Worm (Caenorhabditis elegans) whole organism, mixed stage, embryonic: ENCODE results near the gene osm-1.

ENCODE experiments used
- M03D4.4 ChIP-seq: sonication (generic microtip); optimal IDR thresholded peaks from 2 replicates; lab custom pipeline; 2017; ENCODE audit warnings: mild to moderate bottlenecking, missing genetic modification characterization, missing compliant biosample characterization
- bed-3 ChIP-seq: fragments of 200-800 bp; sonication (Bioruptor generic); optimal IDR thresholded peaks from 3 replicates; lab custom pipeline; 2018; ENCODE audit warnings: mild to moderate bottlenecking, missing genetic modification characterization, moderate library complexity, missing compliant biosample characterization
- blmp-1 ChIP-seq: fragments of 150-350 bp; optimal IDR thresholded peaks from 2 replicates; lab custom pipeline; 2014; ENCODE audit warnings: missing biosample characterization, missing genetic modification characterization
- ceh-39 ChIP-seq: fragments of 150-350 bp; optimal IDR thresholded peaks from 2 replicates; lab custom pipeline; 2014; ENCODE audit warnings: missing biosample characterization, missing genetic modification characterization
- ceh-43 ChIP-seq: fragments of 200-800 bp; sonication (Bioruptor generic); optimal IDR thresholded peaks from 2 replicates; lab custom pipeline; 2018; ENCODE audit warnings: mild to moderate bottlenecking, missing genetic modification characterization, moderate library complexity, missing compliant biosample characterization
- ceh-83 ChIP-seq: fragments of 200-800 bp; sonication (Bioruptor generic); optimal IDR thresholded peaks from 2 replicates; lab custom pipeline; 2018; ENCODE audit warnings: mild to moderate bottlenecking, missing genetic modification characterization, missing compliant biosample characterization
- ces-1 ChIP-seq: fragments of 150-350 bp; optimal IDR thresholded peaks from 2 replicates; lab custom pipeline; 2014; ENCODE audit warnings: missing biosample characterization, missing genetic modification reagents, missing genetic modification characterization
- cnd-1 ChIP-seq: fragments of 200-800 bp; sonication (Bioruptor generic); optimal IDR thresholded peaks from 2 replicates; lab custom pipeline; 2018; ENCODE audit warnings: mild to moderate bottlenecking, missing genetic modification characterization, missing compliant biosample characterization
- drap-1 ChIP-seq: fragments of 200-800 bp; sonication (Bioruptor generic); optimal IDR thresholded peaks from 3 replicates; lab custom pipeline; 2018; ENCODE audit warnings: mild to moderate bottlenecking, missing genetic modification characterization, missing compliant biosample characterization
- elt-3 ChIP-seq: fragments of 150-350 bp; optimal IDR thresholded peaks from 2 replicates; lab custom pipeline; 2014; ENCODE audit warnings: missing biosample characterization, missing genetic modification characterization
- flh-1 ChIP-seq: fragments of 200-800 bp; sonication (Bioruptor generic); optimal IDR thresholded peaks from 2 replicates; lab custom pipeline; 2018; ENCODE audit warnings: mild to moderate bottlenecking, missing genetic modification characterization, moderate library complexity, missing compliant biosample characterization
- ham-2 ChIP-seq: fragments of 200-800 bp; sonication (Bioruptor generic); optimal IDR thresholded peaks from 2 replicates; lab custom pipeline; 2018; ENCODE audit warnings: mild to moderate bottlenecking, missing genetic modification characterization, missing compliant biosample characterization
- hlh-1 ChIP-seq: fragments of 150-350 bp; optimal IDR thresholded peaks from 2 replicates; lab custom pipeline; 2014; ENCODE audit warnings: missing biosample characterization, missing genetic modification reagents, missing genetic modification characterization
- lin-13 ChIP-seq: fragments of 150-350 bp; optimal IDR thresholded peaks from 2 replicates; lab custom pipeline; 2014; ENCODE audit warnings: missing biosample characterization, missing genetic modification characterization
- lin-32 ChIP-seq: fragments of 200-800 bp; sonication (Bioruptor generic); optimal IDR thresholded peaks from 2 replicates; lab custom pipeline; 2018; ENCODE audit warnings: mild to moderate bottlenecking, missing genetic modification characterization, missing compliant biosample characterization
- lsy-2 ChIP-seq: fragments of 150-350 bp; optimal IDR thresholded peaks from 2 replicates; lab custom pipeline; 2014; ENCODE audit warnings: missing biosample characterization, missing genetic modification characterization
- mab-5 ChIP-seq: fragments of 150-350 bp; optimal IDR thresholded peaks from 2 replicates; lab custom pipeline; 2014; ENCODE audit warnings: missing biosample characterization, missing genetic modification characterization
- mep-1 ChIP-seq: fragments of 150-350 bp; optimal IDR thresholded peaks from 2 replicates; lab custom pipeline; 2017; ENCODE audit warnings: missing biosample characterization, missing genetic modification reagents, missing genetic modification characterization, inconsistent platforms
- mls-2 ChIP-seq: sonication (generic microtip); optimal IDR thresholded peaks from 2 replicates; lab custom pipeline; 2016; ENCODE audit warnings: mild to moderate bottlenecking, missing genetic modification characterization, moderate library complexity, missing compliant biosample characterization
- nhr-2 ChIP-seq: fragments of 150-350 bp; optimal IDR thresholded peaks from 2 replicates; lab custom pipeline; 2014; ENCODE audit warnings: missing biosample characterization, missing genetic modification characterization
- nhr-237 ChIP-seq: fragments of 150-350 bp; optimal IDR thresholded peaks from 2 replicates; lab custom pipeline; 2014; ENCODE audit warnings: missing biosample characterization, missing genetic modification characterization
- nhr-28 ChIP-seq: fragments of 150-350 bp; optimal IDR thresholded peaks from 2 replicates; lab custom pipeline; 2014; ENCODE audit warnings: missing biosample characterization, missing genetic modification characterization
- nhr-76 ChIP-seq: sonication (generic microtip); optimal IDR thresholded peaks from 2 replicates; lab custom pipeline; 2017; ENCODE audit warnings: missing biosample characterization, missing genetic modification characterization
- pha-4 ChIP-seq: fragments of 150-350 bp; optimal IDR thresholded peaks from 2 replicates; lab custom pipeline; 2018; ENCODE audit warnings: missing biosample characterization, missing genetic modification reagents, missing genetic modification characterization
- sem-2 ChIP-seq: fragments of 200-800 bp; sonication (Bioruptor generic); optimal IDR thresholded peaks from 2 replicates; lab custom pipeline; 2018; ENCODE audit warnings: mild to moderate bottlenecking, missing genetic modification characterization, missing compliant biosample characterization
- snpc-4 ChIP-seq: fragments of 150-350 bp; optimal IDR thresholded peaks from 2 replicates; lab custom pipeline; 2014; ENCODE audit warnings: missing biosample characterization, missing genetic modification characterization
- tbx-8 ChIP-seq: fragments of 200-800 bp; sonication (Bioruptor generic); optimal IDR thresholded peaks from 2 replicates; lab custom pipeline; 2018; ENCODE audit warnings: mild to moderate bottlenecking, missing genetic modification characterization, moderate library complexity, missing compliant biosample characterization
- unc-120 ChIP-seq: sonication (generic microtip); optimal IDR thresholded peaks from 2 replicates; lab custom pipeline; 2017; ENCODE audit warnings: missing genetic modification characterization, missing compliant biosample characterization; ENCODE audit not compliant: poor library complexity, severe bottlenecking
- unc-39 ChIP-seq: fragments of 150-350 bp; optimal IDR thresholded peaks from 2 replicates; lab custom pipeline; 2014; ENCODE audit warnings: missing biosample characterization, missing genetic modification characterization
- unc-62 ChIP-seq: fragments of 150-350 bp; optimal IDR thresholded peaks from 2 replicates; lab custom pipeline; 2014; ENCODE audit warnings: missing biosample characterization, missing genetic modification reagents, missing genetic modification characterization
- zip-8 ChIP-seq: fragments of 150-350 bp; optimal IDR thresholded peaks from 2 replicates; lab custom pipeline; 2014; ENCODE audit warnings: missing biosample characterization, missing genetic modification characterization
- ztf-11 ChIP-seq: fragments of 150-350 bp; optimal IDR thresholded peaks from 2 replicates; lab custom pipeline; 2014; ENCODE audit warnings: missing biosample characterization, missing genetic modification characterization

osm-1 gene

ce11 chrX:16540374-16540773 is at the start of gene osm-1:
Gene osm-1 (plus strand): TSS chrX:16540674.
- no peak for TF ChIP-seq mep-1
- TF ChIP-seq hlh-1 (tag; lab: Kevin White, UChicago) = no peak
- no peak for TF ChIP-seq ztf-11
- TF ChIP-seq bed-3 (GFP tag; lab: Kevin White, UChicago) = no peak
- TF ChIP-seq ceh-43 (GFP tag; lab: Kevin White, UChicago) = no peak
- no peak for TF ChIP-seq M03D4.4 (tag; lab: Kevin White, UChicago)
- no peak for TF ChIP-seq unc-62
- TF ChIP-seq lsy-2 = no peak
- no peak for TF ChIP-seq lin-13 (tag; lab: Kevin White, UChicago)

- TF ChIP-seq nhr-76 (tag; lab: Kevin White, UChicago) (no peak), M03D4.4 (tag; lab: Kevin White, UChicago) (no peak), cnd-1 (tag; lab: Kevin White, UChicago) (no peak), lin-13 (tag; lab: Kevin White, UChicago) (no peak), mep-1 (no peak), elt-3 (tag; lab: Kevin White, UChicago) (no peak), bed-3 (GFP tag; lab: Kevin White, UChicago) (no peak)
These were observed 49.7 kb upstream of the osm-1 start for ce11 chrX:16490753-16491152.

ce11 chrX:16494630-16495029 is 45.8 kb upstream of the osm-1 start, which contains the start of gene K05G3.2:
Gene K05G3.2 (plus strand): TSS chrX:16494930.
- TF ChIP-seq lin-13 (tag; lab: Kevin White, UChicago) = no peak
- no peak for TF ChIP-seq lsy-2
- no peak for TF ChIP-seq ces-1 (GFP tag; lab: Kevin White, UChicago)
- no peak for TF ChIP-seq nhr-28 (tag; lab: Kevin White, UChicago)
- TF ChIP-seq nhr-237 = no peak
- TF ChIP-seq unc-62 = no peak
- TF ChIP-seq ceh-83 (GFP tag; lab: Kevin White, UChicago) = no peak
- no peak for TF ChIP-seq mep-1
- TF ChIP-seq tbx-8 = no peak

- TF ChIP-seq unc-62 = no peak
- no peak for TF ChIP-seq tbx-8
- TF ChIP-seq nhr-28 (tag; lab: Kevin White, UChicago) = no peak
- no peak for TF ChIP-seq ham-2
- TF ChIP-seq mep-1 = no peak
- TF ChIP-seq pha-4 (tag; lab: Kevin White, UChicago) = no peak
- no peak for TF ChIP-seq sem-2 (GFP tag; lab: Kevin White, UChicago)
- no peak for TF ChIP-seq blmp-1
- no peak for TF ChIP-seq unc-39 (tag; lab: Kevin White, UChicago)
- no peak for TF ChIP-seq lin-32 (GFP tag; lab: Kevin White, UChicago)
- TF ChIP-seq drap-1 (GFP tag; lab: Kevin White, UChicago) = no peak
- TF ChIP-seq nhr-2 (tag; lab: Kevin White, UChicago) = no peak
- TF ChIP-seq cnd-1 (tag; lab: Kevin White, UChicago) = no peak
- TF ChIP-seq M03D4.4 (tag; lab: Kevin White, UChicago) = no peak
- no peak for TF ChIP-seq ces-1 (GFP tag; lab: Kevin White, UChicago)
- TF ChIP-seq mls-2 (tag; lab: Kevin White, UChicago) = no peak
- TF ChIP-seq unc-120 = no peak
These were observed 39.4 kb upstream of the osm-1 start, which contains the start of gene K05G3.1 for ce11 chrX:16501032-16501431. Gene K05G3.1 (plus strand): TSS chrX:16501332.

ce11 chrX:16502997-16503396 is 37.5 kb upstream of the osm-1 start:
- TF ChIP-seq ceh-83 (GFP tag; lab: Kevin White, UChicago) = no peak
- no peak for TF ChIP-seq ceh-39 (tag; lab: Kevin White, UChicago)
- TF ChIP-seq mls-2 (tag; lab: Kevin White, UChicago) = no peak
- TF ChIP-seq nhr-76 (tag; lab: Kevin White, UChicago) = no peak
- TF ChIP-seq snpc-4 (tag; lab: Kevin White, UChicago) = no peak
- no peak for TF ChIP-seq nhr-28 (tag; lab: Kevin White, UChicago)
- TF ChIP-seq flh-1 (GFP tag; lab: Kevin White, UChicago) = no peak
- TF ChIP-seq elt-3 (tag; lab: Kevin White, UChicago) = no peak
- no peak for TF ChIP-seq cnd-1 (tag; lab: Kevin White, UChicago)
- TF ChIP-seq nhr-237 = no peak
- no peak for TF ChIP-seq zip-8 (tag; lab: Kevin White, UChicago)
- TF ChIP-seq ceh-43 (GFP tag; lab: Kevin White, UChicago) = no peak
- TF ChIP-seq mab-5 (tag; lab: Kevin White, UChicago) = no peak
- no peak for TF ChIP-seq bed-3 (GFP tag; lab: Kevin White, UChicago)
- TF ChIP-seq, all 35 proteins: peak for 0
